Worm (Caenorhabditis elegans): ENCODE measurements around the gene alh-10.

alh-10 gene

DNA sequence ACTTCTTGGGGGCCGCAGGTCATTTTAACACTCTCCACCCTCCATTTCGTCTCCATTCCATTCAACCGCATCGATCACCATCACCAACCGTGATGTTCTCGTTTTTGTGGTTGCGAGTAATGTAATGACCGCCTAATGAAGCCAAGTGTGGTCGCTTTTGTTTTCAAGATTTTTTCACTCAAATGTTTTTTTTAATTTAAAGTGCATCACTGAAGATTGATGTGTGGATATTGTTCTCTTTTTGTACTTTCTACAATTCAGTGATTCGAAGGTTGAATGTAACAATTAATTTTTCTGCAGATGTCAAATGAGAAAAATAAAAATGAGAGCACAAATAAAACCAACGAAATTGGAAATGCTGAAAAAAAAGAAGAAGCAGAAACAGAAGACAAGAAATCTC, 15.3 kb upstream of the alh-10 start, which contains the start of gene pgp-10:
TSS of gene pgp-10 (plus strand) at position 301 of the 400 bp plus-strand sequence.
- TF ChIP-seq aha-1 (tag), result peak; percentile 26
- TF ChIP-seq ztf-11 (tag; optimal IDR thresholded peaks at IDR 0.05), result no peak
- no peak for TF ChIP-seq madf-5 (GFP tag; IDR thresholded peaks at IDR 0.05)
- no peak for TF ChIP-seq duxl-1 (tag; optimal IDR thresholded peaks at IDR 0.05; ENCODE audit: poor library complexity)
- TF ChIP-seq snpc-1.2 (GFP tag; IDR thresholded peaks at IDR 0.05), result no peak
- TF ChIP-seq nhr-10 (tag; optimal IDR thresholded peaks at IDR 0.05), result no peak
- no peak for TF ChIP-seq F44E2.7 (GFP tag; IDR thresholded peaks at IDR 0.05)

DNA sequence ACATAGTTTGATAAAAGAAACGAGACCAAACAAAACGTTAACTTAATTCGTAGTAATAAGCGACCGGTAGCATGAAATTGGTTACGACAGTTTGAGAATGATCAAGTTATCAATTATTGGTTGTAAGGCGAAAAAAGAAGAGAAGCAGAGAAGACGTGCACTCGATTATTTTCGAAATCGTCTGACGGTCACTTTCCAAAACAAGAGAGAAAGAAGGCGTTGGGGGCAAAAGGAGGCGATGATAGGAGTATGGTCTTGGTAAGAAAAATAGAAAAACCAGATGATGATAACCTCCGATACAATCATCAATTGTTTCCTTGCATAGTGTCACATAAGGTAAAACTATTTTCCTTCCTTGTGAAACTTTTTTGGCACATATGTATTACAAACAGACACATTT, 14.0 kb upstream of the alh-10 start:
- TF ChIP-seq daf-19 (GFP tag; conservative IDR thresholded peaks at IDR 0.05) (no peak), tag-97 (GFP tag; IDR thresholded peaks at IDR 0.05) (no peak), ceh-28 (tag; optimal IDR thresholded peaks at IDR 0.05) (no peak), nhr-41 (GFP tag; IDR thresholded peaks at IDR 0.05) (no peak), dmd-8 (GFP tag; IDR thresholded peaks at IDR 0.05) (no peak), daf-12 (tag; optimal IDR thresholded peaks at IDR 0.05) (no peak), skn-1 (tag; optimal IDR thresholded peaks at IDR 0.05) (no peak), attf-4 (tag; optimal IDR thresholded peaks at IDR 0.05) (no peak), zfp-2 (tag; optimal IDR thresholded peaks at IDR 0.05) (no peak), fkh-10 (GFP tag; optimal IDR thresholded peaks at IDR 0.05) (no peak), daf-16 (GFP tag; optimal IDR thresholded peaks at IDR 0.05) (no peak), daf-16 (tag; optimal IDR thresholded peaks at IDR 0.05) (no peak), lin-13 (GFP tag; optimal IDR thresholded peaks at IDR 0.05) (no peak), duxl-1 (tag; optimal IDR thresholded peaks at IDR 0.05; ENCODE audit: poor library complexity) (no peak), aly-2 (tag; optimal IDR thresholded peaks at IDR 0.05) (no peak), ZK546.5 (tag; optimal IDR thresholded peaks at IDR 0.05) (no peak), nhr-48 (tag; optimal IDR thresholded peaks at IDR 0.05) (no peak), pha-4 (GFP tag; IDR thresholded peaks at IDR 0.05) (no peak), pha-4 (tag; optimal IDR thresholded peaks at IDR 0.05) (no peak), ceh-82 (tag; optimal IDR thresholded peaks at IDR 0.05) (no peak)

DNA sequence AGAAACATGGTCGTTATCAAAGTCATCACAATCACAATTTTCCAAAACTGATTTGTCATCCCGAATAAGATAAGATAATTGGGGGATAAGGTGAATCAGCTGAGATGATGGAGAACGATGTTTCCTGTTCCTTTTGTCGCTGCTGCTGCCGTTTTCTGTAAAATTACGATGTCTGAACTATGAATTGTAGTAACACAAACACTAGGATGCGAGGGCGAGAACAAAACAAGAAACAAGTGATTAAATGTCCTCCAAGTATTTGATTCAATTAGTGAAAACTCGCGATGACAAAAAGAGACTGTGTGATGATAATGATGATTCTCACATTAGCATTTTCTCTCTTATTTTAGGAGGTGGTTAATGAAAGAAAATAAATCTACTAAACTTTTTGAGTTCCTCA, 12.4 kb upstream of the alh-10 start, which contains the start of gene C54D1.7:
TSS of gene C54D1.7 (minus strand) at position 157 of the 400 bp plus-strand sequence.
- peak in 1 of 2 experiments; percentile 51 for TF ChIP-seq unc-62 (GFP tag; optimal IDR thresholded peaks at IDR 0.05 in 1 of 2)
- TF ChIP-seq unc-62 (tag; optimal IDR thresholded peaks at IDR 0.05), result no peak
- no peak for TF ChIP-seq egl-27 (tag; optimal IDR thresholded peaks at IDR 0.05)
- TF ChIP-seq daf-12 (tag; optimal IDR thresholded peaks at IDR 0.05), result no peak
- no peak for TF ChIP-seq hlh-11 (tag; optimal IDR thresholded peaks at IDR 0.05)
- no peak for TF ChIP-seq dve-1 (tag; optimal IDR thresholded peaks at IDR 0.05; ENCODE audit: insufficient read depth)
- no peak for TF ChIP-seq Y5F2A.4 (GFP tag; optimal IDR thresholded peaks at IDR 0.05)
- peak; percentile 10 for TF ChIP-seq nhr-28 (tag; optimal IDR thresholded peaks at IDR 0.05)
- TF ChIP-seq hlh-30 (tag; optimal IDR thresholded peaks at IDR 0.05; ENCODE audit: insufficient read depth), result peak; percentile 11
- no peak for TF ChIP-seq jun-1 (tag; optimal IDR thresholded peaks at IDR 0.05)

ce11 chrX:7153460-7153859, 10.0 kb upstream of the alh-10 start:
- peak in 1 of 2 experiments; percentile 4 for TF ChIP-seq daf-16 (GFP tag; optimal IDR thresholded peaks at IDR 0.05)
- no peak for TF ChIP-seq daf-16 (tag; optimal IDR thresholded peaks at IDR 0.05)
- no peak for TF ChIP-seq vab-7 (GFP tag; IDR thresholded peaks at IDR 0.05)
- TF ChIP-seq dmd-9 (GFP tag; IDR thresholded peaks at IDR 0.05), result no peak
- TF ChIP-seq pha-4 (GFP tag; IDR thresholded peaks at IDR 0.05), result no peak
- TF ChIP-seq pha-4 (tag; optimal IDR thresholded peaks at IDR 0.05), result no peak
- no peak for TF ChIP-seq lin-39 (tag; optimal IDR thresholded peaks at IDR 0.05)
- TF ChIP-seq ceh-28 (tag; optimal IDR thresholded peaks at IDR 0.05), result no peak
- no peak for TF ChIP-seq jun-1 (tag; optimal IDR thresholded peaks at IDR 0.05)
- no peak for TF ChIP-seq F44E2.7 (GFP tag; IDR thresholded peaks at IDR 0.05)
- no peak for TF ChIP-seq ZK337.2 (GFP tag; IDR thresholded peaks at IDR 0.05)
- TF ChIP-seq egl-43 (GFP tag; IDR thresholded peaks at IDR 0.05), result no peak
- peak; percentile 92 for TF ChIP-seq aha-1 (tag)
- TF ChIP-seq hlh-11 (tag; optimal IDR thresholded peaks at IDR 0.05), result peak; percentile 43
